Worm (Caenorhabditis elegans) whole organism, midembryonic: Measurements from ENCODE around the gene clec-223.

Experiments used
- flt-1 ChIP-seq: fragments of 200-800 bp; sonication (Bioruptor generic); IDR thresholded peaks from 2 replicates; pipeline ENCODE4 v1.3.6; 2022; ENCODE audit warnings: missing genetic modification characterization, missing compliant biosample characterization
- klf-2 ChIP-seq: fragments of 200-800 bp; sonication (Bioruptor generic); conservative IDR thresholded peaks from 2 replicates; pipeline ENCODE4 v1.3.6; 2022; ENCODE audit warnings: missing genetic modification reagents, missing genetic modification characterization, missing compliant biosample characterization
- med-1 ChIP-seq: sonication (generic microtip); optimal IDR thresholded peaks from 2 replicates; lab custom pipeline; 2017; ENCODE audit warnings: missing genetic modification characterization, mild to moderate bottlenecking, missing compliant biosample characterization, antibody characterized with exemption, missing genetic modification reagents; ENCODE audit not compliant: insufficient read depth
- ref-1 ChIP-seq: fragments of 200-800 bp; sonication (Bioruptor generic); conservative IDR thresholded peaks from 2 replicates; pipeline ENCODE4 v1.3.6; 2022; ENCODE audit warnings: missing genetic modification reagents, missing genetic modification characterization, missing compliant biosample characterization
- ztf-23 ChIP-seq: fragments of 200-800 bp; sonication (Bioruptor generic); IDR thresholded peaks from 2 replicates; pipeline ENCODE4 v1.3.6; 2022; ENCODE audit warnings: missing genetic modification reagents, missing genetic modification characterization, missing compliant biosample characterization
- ztf-29 ChIP-seq: fragments of 200-800 bp; sonication (Bioruptor generic); IDR thresholded peaks from 2 replicates; pipeline ENCODE4 v1.3.6; 2022; ENCODE audit warnings: missing genetic modification reagents, missing genetic modification characterization, missing compliant biosample characterization

DNA sequence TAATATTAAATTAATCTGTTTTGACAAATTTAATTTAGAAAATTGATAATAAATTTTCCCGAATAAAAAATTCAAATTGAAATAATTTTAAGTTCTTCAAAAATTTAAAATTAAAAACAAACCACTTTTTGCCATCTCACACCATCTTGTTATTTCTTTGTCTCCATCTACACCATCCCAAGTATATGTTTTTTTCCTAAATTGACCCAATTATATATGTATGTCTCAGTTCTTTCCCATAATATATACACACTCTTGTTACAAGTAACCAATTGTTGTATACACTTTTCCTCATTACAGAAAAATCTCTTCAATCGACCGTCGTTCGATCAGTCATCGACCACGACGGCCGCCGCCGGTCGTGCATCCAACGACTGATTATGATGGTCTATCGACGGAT is 9.3 kb downstream of the clec-223 start, which contains the start of gene gly-20:
- no peak for TF ChIP-seq ref-1 (GFP tag; lab: Robert Waterston, UW)
- no peak for TF ChIP-seq med-1
- no peak for TF ChIP-seq ztf-23 (GFP tag; lab: Robert Waterston, UW)
- no peak for TF ChIP-seq klf-2 (GFP tag; lab: Robert Waterston, UW)
- no peak for TF ChIP-seq ztf-29 (GFP tag; lab: Robert Waterston, UW)
- TF ChIP-seq flt-1 (GFP tag; lab: Robert Waterston, UW): no peak
